Fruit fly (Drosophila melanogaster): ENCODE results near the gene CG17271.

DNA sequence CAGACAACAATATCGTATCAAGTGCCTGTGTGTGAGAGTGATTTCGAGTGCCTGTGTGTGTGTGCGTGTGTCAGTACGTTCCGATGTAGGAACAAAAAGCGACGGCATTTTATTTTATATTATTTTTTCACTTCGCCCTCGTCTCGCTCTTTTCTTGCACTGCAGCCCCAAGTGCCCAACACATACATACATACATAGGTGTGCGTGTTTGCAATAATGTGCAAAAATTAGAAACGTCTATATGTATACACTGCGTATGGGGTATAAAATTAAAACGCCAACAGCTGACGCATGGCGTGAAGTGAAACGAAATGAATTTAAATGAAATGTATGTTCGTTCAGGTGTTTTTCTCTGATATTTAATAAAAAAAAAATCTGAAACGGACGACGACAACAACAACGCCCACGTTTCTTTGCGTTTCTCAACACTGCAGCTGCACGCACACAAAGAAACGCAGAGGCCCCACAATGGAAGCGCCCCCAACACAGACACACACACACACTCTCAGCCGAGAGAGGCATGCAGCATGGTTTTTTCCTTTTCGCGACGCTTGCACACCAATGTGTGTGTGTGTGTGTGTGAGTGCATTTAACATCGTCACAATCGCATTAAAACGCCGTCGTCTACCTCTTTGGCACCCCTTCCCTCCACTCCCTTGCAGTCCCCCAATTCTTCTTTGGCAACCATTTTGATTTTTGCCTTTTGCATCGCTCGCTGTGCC lies 37.8 kb downstream of the CG17271 start:
- TF ChIP-seq CTCF (optimal IDR thresholded peaks at IDR 0.05), result no peak
- TF ChIP-seq CG8478 (optimal IDR thresholded peaks at IDR 0.05), result no peak
